Fruit fly (Drosophila melanogaster) whole organism, prepupa: Measurements from ENCODE around the gene Clic.

Experiments used
- Blimp-1 ChIP-seq: fragments of 200-800 bp; sonication (Bioruptor generic); optimal IDR thresholded peaks from 3 replicates; lab custom pipeline; 2017; ENCODE audit warnings: missing biosample characterization, missing genetic modification characterization, mild to moderate bottlenecking, moderate library complexity, missing genetic modification reagents
- CG16779 ChIP-seq: fragments of 200-800 bp; sonication (Bioruptor generic); optimal IDR thresholded peaks from 3 replicates; lab custom pipeline; 2017; ENCODE audit warnings: missing biosample characterization, mild to moderate bottlenecking, missing genetic modification characterization
- CG34406 ChIP-seq: fragments of 200-800 bp; sonication (Bioruptor generic); optimal IDR thresholded peaks from 3 replicates; lab custom pipeline; 2016; ENCODE audit warnings: missing biosample characterization, missing genetic modification characterization
- CG6854 ChIP-seq: fragments of 200-800 bp; sonication (Bioruptor generic); optimal IDR thresholded peaks from 2 replicates; lab custom pipeline; 2017; ENCODE audit warnings: missing biosample characterization, mild to moderate bottlenecking, missing genetic modification characterization
- Gug ChIP-seq: fragments of 200-800 bp; sonication (Bioruptor generic); IDR thresholded peaks from 2 replicates; pipeline ENCODE4 v1.3.6; 2022; ENCODE audit warnings: missing biosample characterization, missing genetic modification characterization
- Hr38 ChIP-seq: sonication (Bioruptor generic); optimal IDR thresholded peaks from 2 replicates; lab custom pipeline; 2016; ENCODE audit warnings: missing biosample characterization, missing genetic modification characterization
- Hr39 ChIP-seq: fragments of 200-800 bp; sonication (Bioruptor generic); optimal IDR thresholded peaks from 2 replicates; lab custom pipeline; 2016; ENCODE audit warnings: missing biosample characterization, missing genetic modification characterization
- Lpt ChIP-seq: fragments of 200-800 bp; sonication (Bioruptor generic); optimal IDR thresholded peaks from 3 replicates; lab custom pipeline; 2016; ENCODE audit warnings: missing biosample characterization, missing genetic modification characterization
- achi ChIP-seq: fragments of 200-800 bp; sonication (Bioruptor generic); optimal IDR thresholded peaks from 3 replicates; lab custom pipeline; 2016; ENCODE audit warnings: missing biosample characterization, missing genetic modification characterization
- esn ChIP-seq: fragments of 200-800 bp; sonication (Bioruptor generic); optimal IDR thresholded peaks from 2 replicates; lab custom pipeline; 2016; ENCODE audit warnings: missing biosample characterization, mild to moderate bottlenecking, missing genetic modification characterization, moderate library complexity
- vri ChIP-seq: fragments of 200-800 bp; sonication (Bioruptor generic); optimal IDR thresholded peaks from 3 replicates; lab custom pipeline; 2016; ENCODE audit warnings: missing biosample characterization, mild to moderate bottlenecking, missing genetic modification characterization

DNA sequence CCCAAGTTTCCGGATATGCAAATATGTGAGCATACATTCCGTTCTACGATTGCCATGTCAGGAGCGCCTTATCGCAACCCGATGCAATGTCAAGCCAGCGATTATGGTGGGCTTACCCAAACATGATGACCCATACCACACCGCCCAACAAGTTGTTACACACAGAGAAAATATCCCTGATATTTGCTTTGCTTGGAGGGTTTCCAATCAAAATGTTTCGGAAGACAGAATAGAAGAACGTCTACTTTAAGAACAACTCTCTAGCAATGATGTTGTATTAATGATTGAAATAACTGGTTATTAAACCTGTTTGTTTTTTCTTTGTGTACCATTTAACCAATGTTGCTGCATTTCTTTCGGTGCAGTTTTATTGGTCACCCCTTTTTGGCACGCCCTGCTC lies 21.4 kb downstream of the Clic start:
- TF ChIP-seq Hr39 (GFP tag; lab: Kevin White, UChicago) (peak; percentile 24), CG6854 (GFP tag; lab: Kevin White, UChicago) (no peak), CG34406 (GFP tag; lab: Kevin White, UChicago) (peak; percentile 6), Lpt (no peak), vri (GFP tag; lab: Kevin White, UChicago) (no peak), Gug (GFP tag; lab: Robert Waterston, UW) (no peak), esn (GFP tag; lab: Kevin White, UChicago) (peak; percentile 40), achi (GFP tag; lab: Kevin White, UChicago) (no peak), Hr38 (GFP tag; lab: Kevin White, UChicago) (no peak), Blimp-1 (GFP tag; lab: Kevin White, UChicago) (no peak), CG16779 (no peak)
